Worm (Caenorhabditis elegans) whole organism, mixed stage, embryonic: ENCODE data around the gene clec-73.

Experiments
- blmp-1 ChIP-seq: fragments of 150-350 bp; optimal IDR thresholded peaks from 2 replicates; lab custom pipeline; 2014; ENCODE audit warnings: missing biosample characterization, missing genetic modification characterization
- ceh-83 ChIP-seq: fragments of 200-800 bp; sonication (Bioruptor generic); optimal IDR thresholded peaks from 2 replicates; lab custom pipeline; 2018; ENCODE audit warnings: mild to moderate bottlenecking, missing genetic modification characterization, missing compliant biosample characterization
- mep-1 ChIP-seq: fragments of 150-350 bp; optimal IDR thresholded peaks from 2 replicates; lab custom pipeline; 2017; ENCODE audit warnings: missing biosample characterization, missing genetic modification reagents, missing genetic modification characterization, inconsistent platforms
- nhr-76 ChIP-seq: sonication (generic microtip); optimal IDR thresholded peaks from 2 replicates; lab custom pipeline; 2017; ENCODE audit warnings: missing biosample characterization, missing genetic modification characterization
- sptf-1 ChIP-seq: sonication (generic microtip); optimal IDR thresholded peaks from 2 replicates; lab custom pipeline; 2017; ENCODE audit warnings: mild to moderate bottlenecking, missing genetic modification characterization, moderate library complexity, missing compliant biosample characterization
- unc-62 ChIP-seq: fragments of 150-350 bp; optimal IDR thresholded peaks from 2 replicates; lab custom pipeline; 2014; ENCODE audit warnings: missing biosample characterization, missing genetic modification reagents, missing genetic modification characterization

DNA sequence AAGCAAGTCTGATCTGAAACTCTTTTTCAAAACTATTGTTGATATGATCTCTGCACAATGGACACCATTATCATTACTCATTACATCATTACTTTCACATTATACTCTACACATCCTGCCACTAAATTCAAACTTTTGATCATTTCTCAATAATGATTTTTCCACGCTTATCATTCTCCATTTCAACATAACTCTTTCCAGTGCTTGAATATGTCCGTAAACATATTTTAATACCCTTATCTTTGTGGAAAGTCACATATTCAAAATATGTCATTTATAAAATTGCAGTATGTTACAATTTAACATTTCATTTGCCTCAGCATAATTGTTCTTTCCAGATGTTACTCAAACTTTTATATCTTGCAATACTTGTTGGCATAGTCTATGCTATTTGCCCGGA, 4.4 kb upstream of the clec-73 start, which contains the start of gene clec-75:
- no peak for TF ChIP-seq mep-1 (tag; lab: Kevin White, UChicago)
- no peak for TF ChIP-seq nhr-76
- no peak for TF ChIP-seq sptf-1 (tag; lab: Kevin White, UChicago)
- TF ChIP-seq ceh-83 (GFP tag; lab: Kevin White, UChicago): no peak
- no peak for TF ChIP-seq blmp-1 (tag; lab: Kevin White, UChicago)
- no peak for TF ChIP-seq unc-62 (GFP tag; lab: Kevin White, UChicago)
